Worm (Caenorhabditis elegans): Measurements from ENCODE around the gene chil-7.
"Not testable (repeated sequence)": the region's sequence is repeated elsewhere in the genome, so short reads cannot be mapped to it uniquely, and the experiment has no call there.

chil-7 gene

ce11 chrII:9868698-9869097 is 2.3 kb downstream of the chil-7 start, which contains the start of gene old-1:
TSS of gene old-1 (minus strand) at chrII:9868747.
- TF ChIP-seq med-1 (GFP tag; optimal IDR thresholded peaks at IDR 0.05; ENCODE audit: insufficient read depth) (no peak), T22C8.4 (GFP tag; IDR thresholded peaks at IDR 0.05) (no peak), ztf-29 (GFP tag; IDR thresholded peaks at IDR 0.05) (no peak), ztf-23 (GFP tag; IDR thresholded peaks at IDR 0.05) (no peak), cog-1 (tag; optimal IDR thresholded peaks at IDR 0.05) (no peak), klf-2 (GFP tag; conservative IDR thresholded peaks at IDR 0.05) (no peak), flt-1 (GFP tag; IDR thresholded peaks at IDR 0.05) (no peak), ref-1 (GFP tag; conservative IDR thresholded peaks at IDR 0.05) (no peak), tab-1 (GFP tag; IDR thresholded peaks at IDR 0.05) (no peak)

DNA sequence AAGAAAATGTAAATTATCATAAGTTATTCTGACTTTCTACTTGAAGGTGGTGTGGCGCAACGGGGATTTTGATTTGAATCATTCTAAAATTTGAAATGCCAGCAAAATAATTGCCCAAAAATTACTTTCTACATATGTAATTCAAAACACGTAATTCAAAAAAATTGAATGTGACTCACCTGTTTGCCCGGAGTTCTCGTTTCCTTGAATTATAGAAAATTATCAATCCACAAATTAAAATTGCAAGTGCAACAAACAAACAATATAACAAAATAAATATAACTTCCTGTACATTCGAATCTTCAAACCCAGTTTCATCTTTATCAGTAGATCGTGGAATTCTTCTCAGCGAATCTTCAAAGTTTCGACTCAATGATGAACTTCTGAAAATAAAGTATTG is 2.8 kb downstream of the chil-7 start:
- TF ChIP-seq flt-1 (GFP tag; IDR thresholded peaks at IDR 0.05) (no peak), T22C8.4 (GFP tag; IDR thresholded peaks at IDR 0.05) (no peak), ztf-23 (GFP tag; IDR thresholded peaks at IDR 0.05) (no peak), tab-1 (GFP tag; IDR thresholded peaks at IDR 0.05) (no peak), med-1 (GFP tag; optimal IDR thresholded peaks at IDR 0.05; ENCODE audit: insufficient read depth) (no peak), cog-1 (tag; optimal IDR thresholded peaks at IDR 0.05) (no peak)

DNA sequence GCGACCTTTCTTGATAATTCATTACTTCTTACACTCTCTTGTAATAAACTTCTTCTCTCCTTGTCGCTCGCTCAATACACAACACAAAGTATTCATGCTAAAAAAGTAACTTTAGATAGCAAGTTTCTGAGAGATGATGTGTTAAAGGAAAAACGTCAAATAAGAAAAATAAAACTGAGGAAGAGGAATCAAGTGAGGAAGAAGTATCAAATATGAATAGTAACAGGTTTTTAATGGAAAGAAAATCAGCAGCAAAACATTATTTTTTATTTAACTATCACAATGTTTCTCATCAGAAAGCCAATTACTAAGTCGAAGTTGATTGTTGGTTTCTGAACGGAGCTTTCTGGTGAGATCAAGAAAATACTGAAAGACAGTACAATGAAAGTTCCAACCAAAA is 4.6 kb downstream of the chil-7 start, which contains the start of gene chil-1:
chil-1 (minus strand) TSS at position 101 of the 400 bp plus-strand sequence.
- not testable (repeated sequence) for TF ChIP-seq ref-1 (GFP tag; conservative IDR thresholded peaks at IDR 0.05); klf-2 (GFP tag; conservative IDR thresholded peaks at IDR 0.05); med-1 (GFP tag; optimal IDR thresholded peaks at IDR 0.05; ENCODE audit: insufficient read depth)

ce11 chrII:9862147-9862546 is 8.8 kb downstream of the chil-7 start, which contains the start of gene C08H9.18:
TSS of gene C08H9.18 (minus strand) at chrII:9862247.
- no peak for TF ChIP-seq cog-1 (tag; optimal IDR thresholded peaks at IDR 0.05)
- TF ChIP-seq flt-1 (GFP tag; IDR thresholded peaks at IDR 0.05): no peak
- no peak for TF ChIP-seq tab-1 (GFP tag; IDR thresholded peaks at IDR 0.05)
- no peak for TF ChIP-seq ref-1 (GFP tag; conservative IDR thresholded peaks at IDR 0.05)
- no peak for TF ChIP-seq klf-2 (GFP tag; conservative IDR thresholded peaks at IDR 0.05)
- TF ChIP-seq med-1 (GFP tag; optimal IDR thresholded peaks at IDR 0.05; ENCODE audit: insufficient read depth): no peak
- TF ChIP-seq ztf-23 (GFP tag; IDR thresholded peaks at IDR 0.05): no peak

ce11 chrII:9861394-9861793 is 9.6 kb downstream of the chil-7 start, which contains the start of gene chil-3:
TSS of gene chil-3 (minus strand) at chrII:9861494.
- TF ChIP-seq ztf-23 (GFP tag; IDR thresholded peaks at IDR 0.05) (no peak), cog-1 (tag; optimal IDR thresholded peaks at IDR 0.05) (no peak), flt-1 (GFP tag; IDR thresholded peaks at IDR 0.05) (no peak), ztf-29 (GFP tag; IDR thresholded peaks at IDR 0.05) (no peak), tab-1 (GFP tag; IDR thresholded peaks at IDR 0.05) (no peak), klf-2 (GFP tag; conservative IDR thresholded peaks at IDR 0.05) (no peak), ref-1 (GFP tag; conservative IDR thresholded peaks at IDR 0.05) (no peak), T22C8.4 (GFP tag; IDR thresholded peaks at IDR 0.05) (no peak), med-1 (GFP tag; optimal IDR thresholded peaks at IDR 0.05; ENCODE audit: insufficient read depth) (no peak)

DNA sequence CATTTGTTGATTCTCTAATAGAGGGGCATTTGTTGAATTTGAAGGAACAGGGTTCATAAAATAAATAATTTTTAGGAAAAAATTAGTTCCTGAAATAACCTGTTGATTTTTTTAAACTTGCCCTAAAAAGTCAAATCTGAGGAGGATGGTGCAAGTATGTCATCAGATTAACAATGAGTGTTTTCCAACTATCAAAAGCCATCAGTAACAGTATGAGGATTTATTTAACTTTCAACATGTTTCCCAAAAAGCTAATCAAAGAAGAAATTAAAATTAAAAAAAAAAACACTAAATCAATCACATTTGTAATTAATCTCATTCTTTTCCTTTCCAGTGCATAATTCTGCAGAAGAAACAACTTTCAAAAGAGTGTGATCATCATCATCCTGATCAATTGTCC is 11.4 kb downstream of the chil-7 start, which contains the start of gene chil-5:
chil-5 (minus strand) TSS at position 101 of the 400 bp plus-strand sequence.
- TF ChIP-seq med-1 (GFP tag; optimal IDR thresholded peaks at IDR 0.05; ENCODE audit: insufficient read depth) (no peak), klf-2 (GFP tag; conservative IDR thresholded peaks at IDR 0.05) (no peak), tab-1 (GFP tag; IDR thresholded peaks at IDR 0.05) (no peak), ztf-23 (GFP tag; IDR thresholded peaks at IDR 0.05) (no peak), flt-1 (GFP tag; IDR thresholded peaks at IDR 0.05) (no peak), ztf-29 (GFP tag; IDR thresholded peaks at IDR 0.05) (no peak), cog-1 (tag; optimal IDR thresholded peaks at IDR 0.05) (no peak), T22C8.4 (GFP tag; IDR thresholded peaks at IDR 0.05) (no peak), ref-1 (GFP tag; conservative IDR thresholded peaks at IDR 0.05) (no peak)

DNA sequence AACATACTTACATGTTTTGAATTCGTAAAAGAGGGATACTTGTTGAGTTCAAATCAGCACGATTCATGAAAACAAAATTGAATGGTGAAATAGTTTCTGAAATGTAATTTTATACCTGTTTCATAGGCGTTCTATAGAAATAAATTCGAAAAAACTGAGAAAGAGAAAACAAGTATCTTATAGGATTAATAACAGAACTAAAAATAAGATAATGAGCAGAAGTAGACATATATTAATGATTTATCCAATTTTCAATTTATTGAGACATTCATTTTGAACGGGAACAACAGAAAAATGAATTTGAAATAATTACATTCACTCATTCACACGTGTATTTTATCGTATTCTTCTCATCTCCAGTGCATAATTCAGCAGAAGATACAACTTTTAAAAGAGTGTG is 13.2 kb downstream of the chil-7 start, which contains the start of gene chil-6:
chil-6 (minus strand) TSS at position 101 of the 400 bp plus-strand sequence.
- TF ChIP-seq ztf-29 (GFP tag; IDR thresholded peaks at IDR 0.05): no peak
- TF ChIP-seq ref-1 (GFP tag; conservative IDR thresholded peaks at IDR 0.05): no peak
- TF ChIP-seq cog-1 (tag; optimal IDR thresholded peaks at IDR 0.05): no peak
- no peak for TF ChIP-seq ztf-23 (GFP tag; IDR thresholded peaks at IDR 0.05)
- TF ChIP-seq flt-1 (GFP tag; IDR thresholded peaks at IDR 0.05): no peak
- TF ChIP-seq T22C8.4 (GFP tag; IDR thresholded peaks at IDR 0.05): no peak
- no peak for TF ChIP-seq med-1 (GFP tag; optimal IDR thresholded peaks at IDR 0.05; ENCODE audit: insufficient read depth)
- no peak for TF ChIP-seq klf-2 (GFP tag; conservative IDR thresholded peaks at IDR 0.05)
- no peak for TF ChIP-seq tab-1 (GFP tag; IDR thresholded peaks at IDR 0.05)

DNA sequence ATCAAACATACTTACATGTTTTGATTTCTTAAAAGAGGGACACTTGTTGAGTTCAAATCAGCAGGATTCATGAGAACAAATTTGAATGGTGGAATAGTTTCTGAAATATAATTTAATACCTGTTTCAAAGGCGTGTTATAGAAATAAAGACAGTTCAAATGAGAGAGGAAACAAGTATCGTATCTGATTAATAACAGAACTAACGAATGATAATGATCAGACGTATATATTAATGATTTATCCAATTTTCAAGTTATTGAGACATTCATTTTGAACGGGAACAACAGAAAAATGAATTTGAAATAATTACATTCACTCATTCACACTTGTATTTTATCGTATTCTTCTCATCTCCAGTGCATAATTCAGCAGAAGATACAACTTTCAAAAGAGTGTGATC is 15.4 kb downstream of the chil-7 start, which contains the start of gene chil-4:
chil-4 (minus strand) TSS at position 101 of the 400 bp plus-strand sequence.
- TF ChIP-seq ref-1 (GFP tag; conservative IDR thresholded peaks at IDR 0.05) (no peak), med-1 (GFP tag; optimal IDR thresholded peaks at IDR 0.05; ENCODE audit: insufficient read depth) (no peak), ztf-23 (GFP tag; IDR thresholded peaks at IDR 0.05) (no peak), klf-2 (GFP tag; conservative IDR thresholded peaks at IDR 0.05) (no peak), cog-1 (tag; optimal IDR thresholded peaks at IDR 0.05) (no peak), T22C8.4 (GFP tag; IDR thresholded peaks at IDR 0.05) (no peak), flt-1 (GFP tag; IDR thresholded peaks at IDR 0.05) (no peak)

- no peak for TF ChIP-seq ztf-29 (GFP tag; IDR thresholded peaks at IDR 0.05)
- TF ChIP-seq klf-2 (GFP tag; conservative IDR thresholded peaks at IDR 0.05): no peak
- TF ChIP-seq med-1 (GFP tag; optimal IDR thresholded peaks at IDR 0.05; ENCODE audit: insufficient read depth): no peak
- TF ChIP-seq ztf-23 (GFP tag; IDR thresholded peaks at IDR 0.05): no peak
- no peak for TF ChIP-seq flt-1 (GFP tag; IDR thresholded peaks at IDR 0.05)
- no peak for TF ChIP-seq tab-1 (GFP tag; IDR thresholded peaks at IDR 0.05)
- TF ChIP-seq T22C8.4 (GFP tag; IDR thresholded peaks at IDR 0.05): no peak
- TF ChIP-seq cog-1 (tag; optimal IDR thresholded peaks at IDR 0.05): no peak
- no peak for TF ChIP-seq ref-1 (GFP tag; conservative IDR thresholded peaks at IDR 0.05)
These were observed 20.0 kb downstream of the chil-7 start, which contains the start of gene ZK938.10 for ce11 chrII:9850945-9851344. TSS of gene ZK938.10 (minus strand) at chrII:9851045.

ce11 chrII:9849497-9849896 is 21.5 kb downstream of the chil-7 start, which contains the start of gene old-2:
TSS of gene old-2 (minus strand) at chrII:9849597.
- TF ChIP-seq T22C8.4 (GFP tag; IDR thresholded peaks at IDR 0.05) (no peak), ztf-23 (GFP tag; IDR thresholded peaks at IDR 0.05) (no peak), cog-1 (tag; optimal IDR thresholded peaks at IDR 0.05) (no peak), tab-1 (GFP tag; IDR thresholded peaks at IDR 0.05) (no peak), klf-2 (GFP tag; conservative IDR thresholded peaks at IDR 0.05) (no peak), med-1 (GFP tag; optimal IDR thresholded peaks at IDR 0.05; ENCODE audit: insufficient read depth) (no peak), ztf-29 (GFP tag; IDR thresholded peaks at IDR 0.05) (no peak), flt-1 (GFP tag; IDR thresholded peaks at IDR 0.05) (no peak), ref-1 (GFP tag; conservative IDR thresholded peaks at IDR 0.05) (no peak)

Measured in whole organism, midembryonic.